Worm (Caenorhabditis elegans) whole organism, L3 larva: ENCODE data around the gene ZK1010.2.
A peak's percentile ranks its signal among the peaks of the same experiment; 100 is the strongest.

Experiments
- R02D3.7 ChIP-seq: fragments of 150-350 bp; optimal IDR thresholded peaks from 2 replicates; lab custom pipeline; 2014; ENCODE audit warnings: missing biosample characterization, missing genetic modification characterization
- ceh-16 ChIP-seq: sonication (generic microtip); optimal IDR thresholded peaks from 2 replicates; lab custom pipeline; 2017; ENCODE audit warnings: missing biosample characterization, missing genetic modification characterization
- ceh-28 ChIP-seq: fragments of 150-350 bp; optimal IDR thresholded peaks from 2 replicates; lab custom pipeline; 2014; ENCODE audit warnings: missing biosample characterization, missing genetic modification reagents, missing genetic modification characterization
- ceh-9 ChIP-seq: sonication (generic microtip); optimal IDR thresholded peaks from 2 replicates; lab custom pipeline; 2018; ENCODE audit warnings: missing biosample characterization, missing genetic modification characterization
- egl-27 ChIP-seq: sonication (generic microtip); optimal IDR thresholded peaks from 4 replicates; lab custom pipeline; 2017; ENCODE audit warnings: missing biosample characterization, missing genetic modification reagents, missing genetic modification characterization
- elt-2 ChIP-seq: sonication (generic microtip); optimal IDR thresholded peaks from 2 replicates; lab custom pipeline; 2016; ENCODE audit warnings: missing genetic modification reagents, mild to moderate bottlenecking, missing genetic modification characterization, missing compliant biosample characterization
- elt-3 ChIP-seq, 3 experiments: fragments of 150-350 bp in 1 of 3; sonication (generic microtip) in 2 of 3; optimal IDR thresholded peaks; 2 replicates in 2 of 3; 4 replicates in 1 of 3; lab custom pipeline; 2014 to 2017; ENCODE audit warnings: missing biosample characterization in 3 of 3, missing genetic modification characterization in 3 of 3
- eor-1 ChIP-seq, 2 experiments: fragments of 150-350 bp; optimal IDR thresholded peaks; 2 replicates each; lab custom pipeline; 2014 to 2018; ENCODE audit warnings: missing biosample characterization in 2 of 2, missing genetic modification characterization in 2 of 2
- fkh-10 ChIP-seq: sonication (generic microtip); optimal IDR thresholded peaks from 2 replicates; lab custom pipeline; 2017; ENCODE audit warnings: missing biosample characterization, missing genetic modification reagents, missing genetic modification characterization
- fos-1 ChIP-seq: fragments of 150-350 bp; optimal IDR thresholded peaks from 2 replicates; lab custom pipeline; 2014; ENCODE audit warnings: missing biosample characterization, missing genetic modification characterization
- hmg-11 ChIP-seq: sonication (generic microtip); optimal IDR thresholded peaks from 2 replicates; lab custom pipeline; 2016; ENCODE audit warnings: missing genetic modification characterization, missing compliant biosample characterization
- lin-15B ChIP-seq: fragments of 150-350 bp; optimal IDR thresholded peaks from 2 replicates; lab custom pipeline; 2014; ENCODE audit warnings: missing biosample characterization, missing genetic modification characterization
- lin-39 ChIP-seq: fragments of 150-350 bp; optimal IDR thresholded peaks from 2 replicates; lab custom pipeline; 2018; ENCODE audit warnings: missing biosample characterization, missing genetic modification reagents, missing genetic modification characterization
- lsy-12 ChIP-seq: sonication (generic microtip); optimal IDR thresholded peaks from 2 replicates; lab custom pipeline; 2016; ENCODE audit warnings: mild to moderate bottlenecking, missing genetic modification characterization, missing compliant biosample characterization
- mdl-1 ChIP-seq: fragments of 150-350 bp; optimal IDR thresholded peaks from 2 replicates; lab custom pipeline; 2014; ENCODE audit warnings: missing biosample characterization, missing genetic modification characterization
- mml-1 ChIP-seq: fragments of 150-350 bp; sonication (generic microtip); optimal IDR thresholded peaks from 3 replicates; lab custom pipeline; 2014; ENCODE audit warnings: missing biosample characterization, missing genetic modification characterization
- nfya-1 ChIP-seq: sonication (generic microtip); optimal IDR thresholded peaks from 2 replicates; lab custom pipeline; 2017; ENCODE audit warnings: missing genetic modification characterization, mild to moderate bottlenecking, missing compliant biosample characterization, antibody characterized with exemption, moderate library complexity; ENCODE audit not compliant: insufficient read depth
- nhr-11 ChIP-seq: fragments of 150-350 bp; optimal IDR thresholded peaks from 2 replicates; lab custom pipeline; 2014; ENCODE audit warnings: missing biosample characterization, missing genetic modification characterization
- nhr-12 ChIP-seq: fragments of 150-350 bp; optimal IDR thresholded peaks from 2 replicates; lab custom pipeline; 2014; ENCODE audit warnings: missing biosample characterization, missing genetic modification characterization
- nhr-237 ChIP-seq: fragments of 150-350 bp; optimal IDR thresholded peaks from 2 replicates; lab custom pipeline; 2014; ENCODE audit warnings: missing biosample characterization, missing genetic modification characterization
- nhr-43 ChIP-seq: sonication (generic microtip); optimal IDR thresholded peaks from 2 replicates; lab custom pipeline; 2016; ENCODE audit warnings: mild to moderate bottlenecking, missing genetic modification characterization, missing compliant biosample characterization; ENCODE audit not compliant: poor library complexity, severe bottlenecking
- nhr-76 ChIP-seq: fragments of 150-350 bp; sonication (generic microtip); optimal IDR thresholded peaks from 5 replicates; lab custom pipeline; 2014; ENCODE audit warnings: missing biosample characterization, missing genetic modification characterization
- nhr-77 ChIP-seq: fragments of 150-350 bp; optimal IDR thresholded peaks from 2 replicates; lab custom pipeline; 2014; ENCODE audit warnings: missing biosample characterization, missing genetic modification characterization
- pha-4 ChIP-seq: fragments of 150-350 bp; optimal IDR thresholded peaks from 2 replicates; lab custom pipeline; 2014; ENCODE audit warnings: missing biosample characterization, missing genetic modification reagents, missing genetic modification characterization
- pqm-1 ChIP-seq: fragments of 150-350 bp; optimal IDR thresholded peaks from 2 replicates; lab custom pipeline; 2017; ENCODE audit warnings: missing biosample characterization, missing genetic modification characterization, inconsistent platforms
- skn-1 ChIP-seq: fragments of 150-350 bp; optimal IDR thresholded peaks from 2 replicates; lab custom pipeline; 2014; ENCODE audit warnings: missing biosample characterization, missing genetic modification characterization
- tbx-2 ChIP-seq: sonication (generic microtip); optimal IDR thresholded peaks from 2 replicates; lab custom pipeline; 2016; ENCODE audit warnings: mild to moderate bottlenecking, missing genetic modification characterization, missing compliant biosample characterization
- unc-39 ChIP-seq: sonication (generic microtip); optimal IDR thresholded peaks from 4 replicates; lab custom pipeline; 2017; ENCODE audit warnings: missing biosample characterization, missing genetic modification characterization
- unc-62 ChIP-seq: fragments of 150-350 bp; sonication (generic microtip); optimal IDR thresholded peaks from 4 replicates; lab custom pipeline; 2014; ENCODE audit warnings: missing biosample characterization, missing genetic modification reagents, missing genetic modification characterization
- zag-1 ChIP-seq: fragments of 150-350 bp; optimal IDR thresholded peaks from 2 replicates; lab custom pipeline; 2014; ENCODE audit warnings: missing biosample characterization, missing genetic modification characterization
- ztf-11 ChIP-seq: fragments of 150-350 bp; optimal IDR thresholded peaks from 2 replicates; lab custom pipeline; 2014; ENCODE audit warnings: missing biosample characterization, missing genetic modification characterization
- ztf-4 ChIP-seq: fragments of 150-350 bp; optimal IDR thresholded peaks from 2 replicates; lab custom pipeline; 2014; ENCODE audit warnings: missing biosample characterization, missing genetic modification characterization

ZK1010.2 gene

DNA sequence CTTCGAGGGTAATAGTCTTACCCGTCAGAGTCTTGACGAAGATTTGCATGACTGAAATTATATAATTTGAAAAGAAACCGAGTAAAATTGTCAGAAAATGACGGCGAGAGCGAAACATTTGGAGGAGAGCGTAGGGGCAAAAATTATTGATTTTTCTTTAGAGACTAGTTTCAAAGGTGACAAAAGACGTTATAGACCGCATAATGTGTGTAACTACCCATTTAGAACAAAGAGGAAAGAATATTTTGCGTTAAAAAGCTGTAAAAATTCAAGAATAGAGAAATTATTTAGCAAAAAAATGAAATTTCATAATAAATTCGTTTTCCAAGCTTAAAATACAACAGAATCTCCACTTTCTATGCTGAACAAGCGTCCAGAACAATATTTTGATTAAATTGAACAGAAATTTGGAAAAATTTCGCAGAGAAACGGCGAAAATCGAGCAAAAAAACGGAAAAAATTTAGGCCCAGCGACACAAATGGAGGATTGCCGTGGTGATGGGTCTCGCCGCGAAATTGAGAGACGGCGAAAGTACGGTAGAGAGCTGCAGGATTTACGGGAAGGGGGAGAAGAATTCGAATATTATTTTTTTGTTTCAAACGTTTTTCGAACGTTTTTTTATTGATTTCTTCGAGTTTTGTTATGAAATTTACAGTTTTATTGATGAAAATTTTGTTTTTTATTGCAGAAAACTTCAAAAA is 962 bp upstream of the ZK1010.2 start, which contains the start of the genes ubq-2 and frg-1 (continued):
- TF ChIP-seq fos-1, result peak; percentile 13
- no peak for TF ChIP-seq nhr-76
- TF ChIP-seq lin-15B (tag; lab: Kevin White, UChicago), result peak; percentile 88
- peak; percentile 97 for TF ChIP-seq nfya-1 (tag; lab: Kevin White, UChicago)
- peak; percentile 92 for TF ChIP-seq pha-4 (tag; lab: Kevin White, UChicago)
- TF ChIP-seq ztf-11 (tag; lab: Kevin White, UChicago), result no peak

DNA sequence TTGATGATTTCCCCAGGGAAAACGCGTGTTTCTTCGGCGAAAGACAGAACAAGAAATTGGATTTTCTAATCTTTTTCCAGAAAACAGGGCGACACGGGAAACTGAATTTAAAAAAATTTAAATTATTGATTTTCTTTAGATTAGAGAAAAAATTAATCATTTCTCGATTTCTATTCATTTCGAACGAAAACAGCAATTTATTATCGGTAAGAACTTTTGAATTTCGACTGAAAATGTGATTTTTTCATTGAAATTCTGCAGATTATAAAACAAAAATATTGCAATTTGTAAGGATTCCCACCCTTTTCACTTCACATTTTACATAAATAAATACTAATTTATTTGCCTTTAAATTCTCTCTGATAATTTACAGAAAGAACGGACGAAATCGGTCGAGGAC is 5.3 kb downstream of the ZK1010.2 start, which contains the start of gene bckd-1A:
Gene bckd-1A, minus strand, starts transcription at position 101 of the 400 bp plus-strand sequence.
- no peak for TF ChIP-seq mdl-1
- TF ChIP-seq lin-39 (tag; lab: Kevin White, UChicago), result no peak
- no peak for TF ChIP-seq unc-62 (GFP tag; lab: Kevin White, UChicago)
- TF ChIP-seq nhr-77 (tag; lab: Kevin White, UChicago), result no peak
- TF ChIP-seq nhr-12, result no peak
- TF ChIP-seq elt-2 (tag; lab: Kevin White, UChicago), result no peak
- TF ChIP-seq mml-1, result no peak
- TF ChIP-seq skn-1 (tag; lab: Kevin White, UChicago), result no peak
- TF ChIP-seq lsy-12 (tag; lab: Kevin White, UChicago), result no peak
- no peak for TF ChIP-seq ceh-28 (tag; lab: Kevin White, UChicago)

DNA sequence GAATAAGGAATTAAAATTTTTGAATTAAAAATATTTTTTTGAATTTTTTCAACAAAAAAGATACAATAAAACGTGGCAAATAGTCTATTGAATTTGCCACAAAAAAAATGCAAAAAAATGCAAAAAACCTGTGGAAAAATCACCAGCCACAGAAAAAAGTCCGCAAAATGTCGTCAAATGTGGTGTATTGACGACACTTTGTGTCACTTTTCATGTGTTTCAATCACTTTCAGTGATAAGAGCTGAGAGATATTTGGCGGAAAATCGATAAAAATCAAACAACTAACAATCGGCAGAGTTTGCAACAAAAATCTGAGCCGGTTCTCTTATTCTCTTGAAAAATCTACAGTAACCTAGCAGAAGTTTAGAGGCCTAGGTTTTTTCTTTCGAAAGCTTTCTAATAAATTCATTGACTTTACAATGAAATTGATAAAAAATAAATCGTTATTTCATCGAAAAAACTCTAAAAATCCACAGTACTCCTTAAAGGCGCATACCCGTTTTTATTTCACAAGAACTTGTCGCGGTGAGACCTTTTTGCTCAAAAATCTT is 5.8 kb downstream of the ZK1010.2 start:
- TF ChIP-seq ceh-28 (tag; lab: Kevin White, UChicago), result peak; percentile 63
- no peak for TF ChIP-seq nhr-11
- TF ChIP-seq pqm-1 (tag; lab: Kevin White, UChicago), result peak; percentile 19
- TF ChIP-seq unc-39 (tag; lab: Kevin White, UChicago), result no peak
- TF ChIP-seq elt-3 (tag; optimal IDR thresholded peaks at IDR 0.05; lab: Kevin White, UChicago), result no peak
- TF ChIP-seq nfya-1 (tag; lab: Kevin White, UChicago), result peak; percentile 47
- peak; percentile 57 for TF ChIP-seq pha-4 (tag; lab: Kevin White, UChicago)
- no peak for TF ChIP-seq eor-1 (tag; optimal IDR thresholded peaks at IDR 0.05; lab: Kevin White, UChicago)
- TF ChIP-seq mml-1, result no peak
- TF ChIP-seq hmg-11, result peak; percentile 53
- peak; percentile 39 for TF ChIP-seq elt-2 (tag; lab: Kevin White, UChicago)
- peak; percentile 39 for TF ChIP-seq lin-15B (tag; lab: Kevin White, UChicago)

DNA sequence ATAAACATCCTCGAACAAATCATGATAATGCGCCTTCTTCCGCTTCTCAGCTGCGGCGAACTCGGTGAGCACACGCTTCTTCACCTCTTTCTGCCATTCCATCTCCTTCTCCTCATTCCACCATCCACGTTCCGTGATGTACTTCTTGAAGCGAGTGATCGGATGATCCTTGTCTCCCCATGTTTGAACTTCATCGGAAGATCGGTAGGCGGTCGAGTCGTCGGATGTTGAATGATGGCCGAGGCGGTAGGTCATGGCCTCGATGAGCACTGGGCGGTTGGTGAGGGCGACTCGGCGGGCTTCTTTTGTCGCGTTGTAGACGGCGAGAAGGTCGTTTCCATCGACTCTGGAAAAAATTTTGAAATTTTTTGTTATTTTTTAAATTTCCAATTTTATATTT is 9.3 kb downstream of the ZK1010.2 start:
- no peak for TF ChIP-seq fkh-10
- no peak for TF ChIP-seq zag-1
- no peak for TF ChIP-seq ztf-4 (tag; lab: Kevin White, UChicago)
- TF ChIP-seq nhr-77 (tag; lab: Kevin White, UChicago), result no peak
- TF ChIP-seq ztf-11 (tag; lab: Kevin White, UChicago), result no peak
- no peak for TF ChIP-seq ceh-9 (tag; lab: Kevin White, UChicago)
- no peak for TF ChIP-seq nhr-11
- no peak for TF ChIP-seq egl-27 (tag; lab: Kevin White, UChicago)
- TF ChIP-seq ceh-16, result no peak
- TF ChIP-seq nhr-43 (tag; lab: Kevin White, UChicago), result no peak
- no peak for TF ChIP-seq nhr-237 (tag; lab: Kevin White, UChicago)
- no peak for TF ChIP-seq R02D3.7 (tag; lab: Kevin White, UChicago)
- TF ChIP-seq pqm-1 (tag; lab: Kevin White, UChicago), result no peak
- TF ChIP-seq tbx-2 (tag; lab: Kevin White, UChicago), result no peak

DNA sequence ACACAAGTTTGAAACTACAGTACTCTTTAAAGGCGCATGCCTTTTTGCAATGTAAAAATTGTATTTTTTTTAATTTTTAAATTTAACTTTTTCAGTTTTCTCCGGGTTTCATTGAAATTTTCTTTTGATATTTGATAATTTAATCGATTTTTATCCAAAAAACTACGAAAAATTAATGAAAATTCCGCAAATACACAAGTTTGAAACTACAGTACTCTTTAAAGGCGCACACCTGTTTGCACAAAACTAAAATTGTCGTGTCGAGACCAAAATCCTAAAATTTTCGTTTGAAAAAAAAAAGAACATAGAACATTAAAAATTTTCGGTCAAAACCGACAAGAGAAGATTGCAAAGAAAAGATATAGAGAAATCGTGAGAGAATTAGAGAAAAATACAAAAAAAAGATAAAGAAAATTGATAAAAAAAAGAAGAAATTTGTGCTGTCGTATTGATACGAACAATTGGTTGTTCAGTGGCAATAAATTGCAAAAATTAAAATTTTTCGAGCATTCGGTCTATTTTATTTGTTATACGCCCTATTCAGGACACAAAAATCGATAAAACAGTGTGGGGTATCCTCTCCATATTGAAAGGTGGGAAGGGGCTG is 10.1 kb downstream of the ZK1010.2 start:
- peak; percentile 43 for TF ChIP-seq pqm-1 (tag; lab: Kevin White, UChicago)
- peak; percentile 28 for TF ChIP-seq pha-4 (tag; lab: Kevin White, UChicago)
- TF ChIP-seq mdl-1, result no peak
- peak; percentile 82 for TF ChIP-seq elt-2 (tag; lab: Kevin White, UChicago)
